Fruit fly (Drosophila melanogaster) whole organism, embryonic: ENCODE data around the gene mats.
A peak's percentile ranks its signal among the peaks of the same experiment; 100 is the strongest.

Experiments
- CoRest ChIP-seq: fragments of 200-800 bp; sonication (Bioruptor generic); optimal IDR thresholded peaks from 3 replicates; lab custom pipeline; 2018; ENCODE audit warnings: missing biosample characterization, mild to moderate bottlenecking, missing genetic modification characterization, moderate library complexity
- HLH4C ChIP-seq: fragments of 200-800 bp; sonication (Bioruptor generic); IDR thresholded peaks from 3 replicates; pipeline ENCODE4 v1.3.6; 2022; ENCODE audit warnings: missing biosample characterization, missing genetic modification characterization; ENCODE audit not compliant: partially characterized antibody
- Hr78 ChIP-seq, 2 experiments: fragments of 200-800 bp in 1 of 2; fragments of >200 bp in 1 of 2; sonication (Bioruptor generic) in 1 of 2; optimal IDR thresholded peaks; 2 replicates each; lab custom pipeline; 2017 to 2019; ENCODE audit warnings: missing biosample characterization in 2 of 2, missing genetic modification characterization in 2 of 2, mild to moderate bottlenecking in 1 of 2, moderate library complexity in 1 of 2
- Lim3 ChIP-seq: fragments of 200-800 bp; sonication (Bioruptor generic); IDR thresholded peaks from 2 replicates; pipeline ENCODE4 v1.3.6; 2022; ENCODE audit warnings: missing biosample characterization, missing genetic modification characterization
- NfI ChIP-seq: fragments of 200-800 bp; sonication (Bioruptor generic); optimal IDR thresholded peaks from 3 replicates; lab custom pipeline; 2018; ENCODE audit warnings: missing biosample characterization, mild to moderate bottlenecking, missing genetic modification characterization, moderate library complexity
- crol ChIP-seq: fragments of 200-800 bp; sonication (Bioruptor generic); IDR thresholded peaks from 2 replicates; pipeline ENCODE4 v1.3.6; 2022; ENCODE audit warnings: missing biosample characterization, missing genetic modification characterization

DNA sequence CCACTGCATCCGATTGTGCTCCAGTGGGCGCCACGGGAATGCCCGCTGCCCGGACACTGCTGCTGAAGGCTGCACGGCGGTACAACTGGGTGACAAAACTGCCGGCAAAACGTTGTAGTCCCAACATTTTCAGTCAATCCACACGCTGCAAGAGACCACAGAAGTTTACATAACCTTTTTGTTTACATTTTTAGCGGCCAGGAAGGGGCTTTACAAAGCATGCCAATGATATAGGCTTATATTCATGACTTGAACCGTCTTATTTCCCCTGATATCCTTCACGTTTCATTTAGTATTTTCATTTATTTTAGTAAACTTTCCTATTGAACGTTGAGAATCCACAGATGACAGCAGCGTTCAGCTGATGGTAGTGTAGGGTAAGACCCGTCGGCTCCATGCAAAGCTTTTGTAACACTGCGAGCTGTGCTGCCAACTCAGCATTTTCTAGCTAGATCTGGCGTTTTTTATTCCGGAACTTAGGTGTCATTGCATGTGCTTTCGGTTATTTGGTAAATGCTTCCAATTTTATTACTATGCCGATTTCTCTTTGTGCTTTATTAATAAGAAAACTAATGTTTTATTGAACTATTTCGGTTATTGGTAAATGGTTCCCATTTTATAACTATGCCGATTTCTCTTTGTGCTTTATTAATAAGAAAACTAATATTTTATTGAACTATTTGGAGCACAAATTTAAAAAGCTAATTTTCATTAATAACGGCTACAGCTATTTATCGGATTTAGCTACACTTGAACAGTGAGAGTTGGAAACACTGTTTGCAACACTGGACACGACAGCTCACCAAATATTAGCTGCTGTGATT lies 10.2 kb upstream of the mats start, which contains the start of the genes CG13850 and lqfR:
- TF ChIP-seq HLH4C (GFP tag; lab: Robert Waterston, UW) (no peak), Lim3 (GFP tag; lab: Robert Waterston, UW) (no peak), NfI (GFP tag; lab: Kevin White, UChicago) (peak; percentile 75), crol (no peak), CoRest (tag; lab: Kevin White, UChicago) (peak; percentile 88), Hr78 (GFP tag; optimal IDR thresholded peaks at IDR 0.05; lab: Kevin White, UChicago) (no peak)
